Worm (Caenorhabditis elegans) whole organism, L4 larva: ENCODE measurements around the gene him-14.
"Not testable (repeated sequence)": the region's sequence is repeated elsewhere in the genome, so short reads cannot be mapped to it uniquely, and the experiment has no call there.

Experiments
- D1046.2 ChIP-seq: fragments of 200-800 bp; sonication (Bioruptor generic); IDR thresholded peaks from 2 replicates; pipeline ENCODE4 v1.3.6; 2022; ENCODE audit warnings: missing genetic modification characterization, missing compliant biosample characterization
- F26F4.8 ChIP-seq: fragments of 200-800 bp; sonication (Bioruptor generic); conservative IDR thresholded peaks from 2 replicates; pipeline ENCODE4 v1.3.6; 2022; ENCODE audit warnings: missing genetic modification characterization, missing compliant biosample characterization
- F44E2.7 ChIP-seq: fragments of 200-800 bp; sonication (Bioruptor generic); IDR thresholded peaks from 2 replicates; pipeline ENCODE4 v2.1.2; 2022; ENCODE audit warnings: missing genetic modification characterization, missing compliant biosample characterization
- R02D3.7 ChIP-seq: fragments of 150-350 bp; sonication (generic microtip); optimal IDR thresholded peaks from 3 replicates; lab custom pipeline; 2014; ENCODE audit warnings: missing biosample characterization, missing genetic modification characterization
- T26A8.4 ChIP-seq: fragments of 200-800 bp; sonication (Bioruptor generic); IDR thresholded peaks from 2 replicates; pipeline ENCODE4 v1.3.6; 2022; ENCODE audit warnings: missing genetic modification characterization, missing compliant biosample characterization
- Y105C5A.15 ChIP-seq: fragments of 200-800 bp; sonication (Bioruptor generic); IDR thresholded peaks from 2 replicates; pipeline ENCODE4 v1.3.6; 2022; ENCODE audit warnings: missing genetic modification characterization, missing compliant biosample characterization
- Y48G9A.11 ChIP-seq: fragments of 200-800 bp; sonication (Bioruptor generic); IDR thresholded peaks from 2 replicates; pipeline ENCODE4 v1.3.6; 2022; ENCODE audit warnings: missing genetic modification reagents, missing genetic modification characterization, missing compliant biosample characterization
- Y75B8A.6 ChIP-seq: fragments of 200-800 bp; sonication (Bioruptor generic); IDR thresholded peaks from 2 replicates; pipeline ENCODE4 v1.3.6; 2022; ENCODE audit warnings: missing genetic modification reagents, missing genetic modification characterization, missing compliant biosample characterization
- arid-1 ChIP-seq: fragments of 200-800 bp; sonication (Bioruptor generic); conservative IDR thresholded peaks from 2 replicates; pipeline ENCODE4 v1.3.6; 2022; ENCODE audit warnings: missing genetic modification reagents, missing genetic modification characterization, missing compliant biosample characterization
- attf-4 ChIP-seq: sonication (generic microtip); optimal IDR thresholded peaks from 3 replicates; lab custom pipeline; 2017; ENCODE audit warnings: missing biosample characterization, missing genetic modification characterization
- ceh-20 ChIP-seq: fragments of 200-800 bp; sonication (Bioruptor generic); IDR thresholded peaks from 2 replicates; pipeline ENCODE4 v1.3.6; 2022; ENCODE audit warnings: missing genetic modification reagents, missing genetic modification characterization, missing compliant biosample characterization
- ceh-62 ChIP-seq: sonication (generic microtip); optimal IDR thresholded peaks from 2 replicates; lab custom pipeline; 2017; ENCODE audit warnings: missing biosample characterization, missing genetic modification characterization
- ceh-82 ChIP-seq: sonication (generic microtip); optimal IDR thresholded peaks from 2 replicates; lab custom pipeline; 2017; ENCODE audit warnings: missing biosample characterization, missing genetic modification characterization
- ces-1 ChIP-seq: fragments of 150-350 bp; sonication (generic microtip); optimal IDR thresholded peaks from 4 replicates; lab custom pipeline; 2014; ENCODE audit warnings: missing biosample characterization, missing genetic modification reagents, missing genetic modification characterization
- ctbp-1 ChIP-seq: fragments of 200-800 bp; sonication (Bioruptor generic); IDR thresholded peaks from 2 replicates; pipeline ENCODE4 v1.3.6; 2022; ENCODE audit warnings: missing genetic modification reagents, missing genetic modification characterization, missing compliant biosample characterization
- daf-8 ChIP-seq: fragments of 200-800 bp; sonication (Bioruptor generic); IDR thresholded peaks from 2 replicates; pipeline ENCODE4 v1.3.6; 2022; ENCODE audit warnings: missing genetic modification characterization, missing compliant biosample characterization
- dmd-6 ChIP-seq: fragments of 200-800 bp; sonication (Bioruptor generic); IDR thresholded peaks from 2 replicates; pipeline ENCODE4 v1.3.6; 2022; ENCODE audit warnings: missing genetic modification reagents, missing genetic modification characterization, missing compliant biosample characterization
- dmd-8 ChIP-seq: fragments of 200-800 bp; sonication (Bioruptor generic); IDR thresholded peaks from 2 replicates; pipeline ENCODE4 v1.3.6; 2022; ENCODE audit warnings: missing genetic modification characterization, missing compliant biosample characterization
- duxl-1 ChIP-seq: sonication (generic microtip); optimal IDR thresholded peaks from 2 replicates; lab custom pipeline; 2016; ENCODE audit warnings: mild to moderate bottlenecking, missing genetic modification characterization, moderate library complexity, missing compliant biosample characterization; ENCODE audit not compliant: poor library complexity
- egl-43 ChIP-seq: fragments of 200-800 bp; sonication (Bioruptor generic); IDR thresholded peaks from 2 replicates; pipeline ENCODE4 v1.3.6; 2022; ENCODE audit warnings: missing genetic modification reagents, missing genetic modification characterization, missing compliant biosample characterization
- hlh-11 ChIP-seq: fragments of 200-800 bp; sonication (Bioruptor generic); optimal IDR thresholded peaks from 2 replicates; lab custom pipeline; 2018; ENCODE audit warnings: mild to moderate bottlenecking, missing genetic modification characterization, missing compliant biosample characterization
- hmg-1.1 ChIP-seq: fragments of 200-800 bp; sonication (Bioruptor generic); IDR thresholded peaks from 2 replicates; pipeline ENCODE4 v1.3.6; 2022; ENCODE audit warnings: missing genetic modification reagents, missing genetic modification characterization, missing compliant biosample characterization
- lim-7 ChIP-seq: fragments of 200-800 bp; sonication (Bioruptor generic); IDR thresholded peaks from 2 replicates; pipeline ENCODE4 v1.3.6; 2022; ENCODE audit warnings: missing genetic modification characterization, missing compliant biosample characterization
- lin-1 ChIP-seq: fragments of 200-800 bp; sonication (Bioruptor generic); IDR thresholded peaks from 2 replicates; pipeline ENCODE4 v1.3.6; 2022; ENCODE audit warnings: missing genetic modification reagents, missing genetic modification characterization, missing compliant biosample characterization
- lin-29 ChIP-seq: fragments of 200-800 bp; sonication (Bioruptor generic); IDR thresholded peaks from 2 replicates; pipeline ENCODE4 v1.3.6; 2022; ENCODE audit warnings: missing genetic modification reagents, missing genetic modification characterization, missing compliant biosample characterization
- lin-38 ChIP-seq: fragments of 200-800 bp; sonication (Bioruptor generic); IDR thresholded peaks from 2 replicates; pipeline ENCODE4 v1.3.6; 2022; ENCODE audit warnings: missing genetic modification reagents, missing genetic modification characterization, missing compliant biosample characterization
- madf-5 ChIP-seq, 2 experiments: fragments of 200-800 bp; sonication (Bioruptor generic); IDR thresholded peaks; 2 replicates each; pipeline ENCODE4 v1.3.6; 2022; ENCODE audit warnings: missing compliant biosample characterization in 2 of 2, missing genetic modification characterization in 2 of 2
- mdt-29 ChIP-seq: fragments of 200-800 bp; sonication (Bioruptor generic); IDR thresholded peaks from 2 replicates; pipeline ENCODE4 v1.3.6; 2022; ENCODE audit warnings: missing genetic modification reagents, missing genetic modification characterization, missing compliant biosample characterization
- mes-2 ChIP-seq: sonication (generic microtip); optimal IDR thresholded peaks from 2 replicates; lab custom pipeline; 2016; ENCODE audit warnings: missing genotype, mild to moderate bottlenecking, missing genetic modification characterization, missing compliant biosample characterization; ENCODE audit not compliant: poor library complexity, severe bottlenecking
- nhr-41 ChIP-seq: fragments of 200-800 bp; sonication (Bioruptor generic); IDR thresholded peaks from 2 replicates; pipeline ENCODE4 v1.3.6; 2022; ENCODE audit warnings: missing genetic modification reagents, missing genetic modification characterization, missing compliant biosample characterization
- nhr-42 ChIP-seq: fragments of 200-800 bp; sonication (Bioruptor generic); IDR thresholded peaks from 2 replicates; pipeline ENCODE4 v1.3.6; 2022; ENCODE audit warnings: missing genetic modification characterization, missing compliant biosample characterization
- pha-4 ChIP-seq, 2 experiments: fragments of 150-350 bp in 1 of 2; fragments of 200-800 bp in 1 of 2; sonication (Bioruptor generic) in 1 of 2; IDR thresholded peaks in 1 of 2; optimal IDR thresholded peaks in 1 of 2; 2 replicates each; pipeline versions ENCODE4 v1.3.6 to Lab custom; 2014 to 2022; ENCODE audit warnings: missing genetic modification characterization in 2 of 2, missing genetic modification reagents in 2 of 2, missing biosample characterization in 1 of 2, missing compliant biosample characterization in 1 of 2
- php-3 ChIP-seq: fragments of 200-800 bp; sonication (Bioruptor generic); IDR thresholded peaks from 2 replicates; pipeline ENCODE4 v1.3.6; 2022; ENCODE audit warnings: missing genetic modification reagents, missing genetic modification characterization, missing compliant biosample characterization
- saeg-2 ChIP-seq: fragments of 200-800 bp; sonication (Bioruptor generic); IDR thresholded peaks from 2 replicates; pipeline ENCODE4 v1.3.6; 2022; ENCODE audit warnings: missing genetic modification reagents, missing genetic modification characterization, missing compliant biosample characterization
- set-16 ChIP-seq: fragments of 200-800 bp; sonication (Bioruptor generic); IDR thresholded peaks from 2 replicates; pipeline ENCODE4 v1.3.6; 2022; ENCODE audit warnings: missing genetic modification reagents, missing genetic modification characterization, missing compliant biosample characterization
- snpc-1.2 ChIP-seq: fragments of 200-800 bp; sonication (Bioruptor generic); IDR thresholded peaks from 2 replicates; pipeline ENCODE4 v1.3.6; 2022; ENCODE audit warnings: missing genetic modification reagents, missing genetic modification characterization, missing compliant biosample characterization
- tra-1 ChIP-seq: fragments of 200-800 bp; sonication (Bioruptor generic); IDR thresholded peaks from 2 replicates; pipeline ENCODE4 v1.3.6; 2022; ENCODE audit warnings: missing genetic modification reagents, missing genetic modification characterization, missing compliant biosample characterization
- unc-62 ChIP-seq, 3 experiments: fragments of 150-350 bp in 1 of 3; sonication (generic microtip); optimal IDR thresholded peaks in 2 of 3; peaks in 1 of 3; 1 replicate in 1 of 3; 2 replicates in 2 of 3; lab custom pipeline; 2014 to 2017; ENCODE audit warnings: missing biosample characterization in 3 of 3, missing genetic modification characterization in 3 of 3, missing genetic modification reagents in 3 of 3, missing genotype in 1 of 3
- vab-7 ChIP-seq: fragments of 200-800 bp; sonication (Bioruptor generic); IDR thresholded peaks from 2 replicates; pipeline ENCODE4 v1.3.6; 2022; ENCODE audit warnings: missing genetic modification reagents, missing genetic modification characterization, missing compliant biosample characterization
- zfp-3 ChIP-seq: fragments of 200-800 bp; sonication (Bioruptor generic); conservative IDR thresholded peaks from 2 replicates; pipeline ENCODE4 v1.3.6; 2022; ENCODE audit warnings: missing genetic modification reagents, missing genetic modification characterization, missing compliant biosample characterization

The him-14 gene

ce11 chrII:7050021-7050722 lies 19.6 kb downstream of the him-14 start, which contains the start of the genes tcer-1 and ZK1127.5 (continued):
- no peak for TF ChIP-seq ceh-82 (tag; lab: Kevin White, UChicago)
- TF ChIP-seq, all 104 proteins: peak for 15

- TF ChIP-seq madf-5 (GFP tag; IDR thresholded peaks at IDR 0.05; lab: Robert Waterston, UW) (no peak), duxl-1 (no peak), saeg-2 (GFP tag; lab: Robert Waterston, UW) (no peak), egl-43 (GFP tag; lab: Robert Waterston, UW) (peak; percentile 72), unc-62 (GFP tag; optimal IDR thresholded peaks at IDR 0.05 in 1 of 2; lab: Kevin White, UChicago) (peak in 1 of 2 experiments; percentile 19), unc-62 (tag; optimal IDR thresholded peaks at IDR 0.05; lab: Kevin White, UChicago) (no peak), lim-7 (GFP tag; lab: Robert Waterston, UW) (0 out of 2 replicates have a peak, but pooled peaks have one; percentile 10), hlh-11 (tag; lab: Kevin White, UChicago) (no peak), lin-38 (GFP tag; lab: Robert Waterston, UW) (peak; percentile 35; the same call in 1 of the 2 replicates), vab-7 (GFP tag; lab: Robert Waterston, UW) (no peak), daf-8 (GFP tag; lab: Robert Waterston, UW) (no peak), Y105C5A.15 (no peak), R02D3.7 (tag; lab: Kevin White, UChicago) (no peak), set-16 (GFP tag; lab: Robert Waterston, UW) (peak; percentile 78), ces-1 (GFP tag; lab: Kevin White, UChicago) (no peak), attf-4 (tag; lab: Kevin White, UChicago) (no peak), ceh-62 (tag; lab: Kevin White, UChicago) (no peak), F44E2.7 (GFP tag; lab: Robert Waterston, UW) (no peak)
These were observed 20.3 kb downstream of the him-14 start for ce11 chrII:7049470-7049869.

- peak; percentile 69 for TF ChIP-seq vab-7 (GFP tag; lab: Robert Waterston, UW)
- peak; percentile 87 for TF ChIP-seq pha-4 (GFP tag; IDR thresholded peaks at IDR 0.05; lab: Robert Waterston, UW)
- TF ChIP-seq pha-4 (tag; optimal IDR thresholded peaks at IDR 0.05; lab: Kevin White, UChicago), result not testable (repeated sequence)
- TF ChIP-seq F44E2.7 (GFP tag; lab: Robert Waterston, UW), result peak; percentile 91; the same call in 1 of the 2 replicates
- TF ChIP-seq lim-7 (GFP tag; lab: Robert Waterston, UW), result peak; percentile 79
- 0 out of 2 replicates have a peak, but pooled peaks have one; percentile 15 for TF ChIP-seq Y75B8A.6 (GFP tag; lab: Robert Waterston, UW)
- peak; percentile 80 for TF ChIP-seq tra-1
- peak; percentile 70 for TF ChIP-seq mdt-29 (GFP tag; lab: Robert Waterston, UW)
- peak; percentile 52; the same call in 1 of the 2 replicates for TF ChIP-seq php-3 (GFP tag; lab: Robert Waterston, UW)
- peak; percentile 73 for TF ChIP-seq T26A8.4 (GFP tag; lab: Robert Waterston, UW)
- peak; percentile 24; the same call in 1 of the 2 replicates for TF ChIP-seq ceh-20 (GFP tag; lab: Robert Waterston, UW)
- peak; percentile 75 for TF ChIP-seq arid-1 (GFP tag; lab: Robert Waterston, UW)
- TF ChIP-seq ctbp-1 (GFP tag; lab: Robert Waterston, UW), result peak; percentile 73
- peak; percentile 38 to 92; a peak in 3 of 4 replicates for TF ChIP-seq madf-5 (GFP tag; IDR thresholded peaks at IDR 0.05; lab: Robert Waterston, UW)
- TF ChIP-seq lin-1 (GFP tag; lab: Robert Waterston, UW), result peak; percentile 58; the same call in 1 of the 2 replicates
- TF ChIP-seq nhr-42 (GFP tag; lab: Robert Waterston, UW), result peak; percentile 58; the same call in 1 of the 2 replicates
- TF ChIP-seq F26F4.8 (GFP tag; lab: Robert Waterston, UW), result peak; percentile 95
- TF ChIP-seq lin-38 (GFP tag; lab: Robert Waterston, UW), result peak; percentile 82
- peak; percentile 46; the same call in 1 of the 2 replicates for TF ChIP-seq zfp-3 (GFP tag; lab: Robert Waterston, UW)
- peak; percentile 78 for TF ChIP-seq snpc-1.2
- TF ChIP-seq saeg-2 (GFP tag; lab: Robert Waterston, UW), result 0 out of 2 replicates have a peak, but pooled peaks have one; percentile 15
- 0 out of 2 replicates have a peak, but pooled peaks have one; percentile 30 for TF ChIP-seq lin-29
- TF ChIP-seq set-16 (GFP tag; lab: Robert Waterston, UW), result 0 out of 2 replicates have a peak, but pooled peaks have one; percentile 13
- TF ChIP-seq egl-43 (GFP tag; lab: Robert Waterston, UW), result peak; percentile 90
- TF ChIP-seq dmd-6 (GFP tag; lab: Robert Waterston, UW), result peak; percentile 29; the same call in 1 of the 2 replicates
- TF ChIP-seq Y105C5A.15, result peak; percentile 81
- TF ChIP-seq Y48G9A.11 (GFP tag; lab: Robert Waterston, UW), result peak; percentile 81
- 0 out of 2 replicates have a peak, but pooled peaks have one; percentile 61 for TF ChIP-seq daf-8 (GFP tag; lab: Robert Waterston, UW)
- TF ChIP-seq dmd-8, result peak; percentile 96
- TF ChIP-seq nhr-41 (GFP tag; lab: Robert Waterston, UW), result peak; percentile 60; the same call in 1 of the 2 replicates
- TF ChIP-seq hmg-1.1 (GFP tag; lab: Robert Waterston, UW), result peak; percentile 48; the same call in 1 of the 2 replicates
- TF ChIP-seq D1046.2 (GFP tag; lab: Robert Waterston, UW), result peak; percentile 74; the same call in 1 of the 2 replicates
- TF ChIP-seq mes-2 (tag; lab: Kevin White, UChicago), result peak; percentile 3
- TF ChIP-seq, all 104 proteins: peak for 32; not testable (repeated sequence) for 72
These were observed 27.7 kb downstream of the him-14 start for ce11 chrII:7042090-7042489.
